Worm (Caenorhabditis elegans) whole organism, early embryonic: ENCODE measurements around the gene rha-2.

ENCODE experiments used
- F13C5.2 ChIP-seq: sonication (generic microtip); optimal IDR thresholded peaks from 2 replicates; lab custom pipeline; 2017; ENCODE audit warnings: mild to moderate bottlenecking, missing genetic modification characterization, inconsistent platforms, missing compliant biosample characterization
- pes-1 ChIP-seq: fragments of 200-800 bp; sonication (Bioruptor generic); IDR thresholded peaks from 2 replicates; pipeline ENCODE4 v1.3.6; 2022; ENCODE audit warnings: missing genetic modification reagents, missing genetic modification characterization, missing compliant biosample characterization
- scrt-1 ChIP-seq: fragments of 200-800 bp; sonication (Bioruptor generic); IDR thresholded peaks from 2 replicates; pipeline ENCODE4 v1.3.6; 2022; ENCODE audit warnings: missing genetic modification characterization, missing compliant biosample characterization

ce11 chrIII:8639188-8639795, 24.9 kb upstream of the rha-2 start, which contains the start of gene fip-1:
- TF ChIP-seq F13C5.2 (tag; lab: Kevin White, UChicago) (no peak), pes-1 (no peak), scrt-1 (GFP tag; lab: Robert Waterston, UW) (peak; percentile 40; the same call in 1 of the 2 replicates)
